Worm (Caenorhabditis elegans): ENCODE measurements around the gene C25F9.16.
A peak's percentile ranks its signal among the peaks of the same experiment; 100 is the strongest.

C25F9.16 gene

ce11 chrV:19428936-19429335 lies 5.3 kb upstream of the C25F9.16 start:
- TF ChIP-seq nfya-1 (tag; optimal IDR thresholded peaks at IDR 0.05; ENCODE audit: insufficient read depth) (no peak), ceh-82 (tag; optimal IDR thresholded peaks at IDR 0.05) (no peak), nhr-25 (tag; optimal IDR thresholded peaks at IDR 0.05) (peak; percentile 32), elt-1 (tag; optimal IDR thresholded peaks at IDR 0.05) (peak; percentile 95), nhr-76 (tag; optimal IDR thresholded peaks at IDR 0.05) (no peak), fos-1 (tag; optimal IDR thresholded peaks at IDR 0.05) (no peak), egl-27 (tag; optimal IDR thresholded peaks at IDR 0.05) (no peak)

- no peak for TF ChIP-seq nfya-1 (tag; optimal IDR thresholded peaks at IDR 0.05; ENCODE audit: insufficient read depth)
- TF ChIP-seq elt-3 (tag; optimal IDR thresholded peaks at IDR 0.05): no peak
- peak; percentile 99 for TF ChIP-seq elt-1 (tag; optimal IDR thresholded peaks at IDR 0.05)
- no peak for TF ChIP-seq daf-12 (tag; optimal IDR thresholded peaks at IDR 0.05)
- TF ChIP-seq ztf-11 (tag; optimal IDR thresholded peaks at IDR 0.05): no peak
- no peak for TF ChIP-seq eor-1 (tag; optimal IDR thresholded peaks at IDR 0.05)
- peak; percentile 21 for TF ChIP-seq nhr-43 (tag; optimal IDR thresholded peaks at IDR 0.05; ENCODE audit: poor library complexity, severe bottlenecking)
- TF ChIP-seq ceh-28 (tag; optimal IDR thresholded peaks at IDR 0.05): no peak
- TF ChIP-seq nhr-25 (tag; optimal IDR thresholded peaks at IDR 0.05): peak; percentile 53
- no peak for TF ChIP-seq mml-1 (tag; optimal IDR thresholded peaks at IDR 0.05)
- TF ChIP-seq nhr-23 (tag; optimal IDR thresholded peaks at IDR 0.05): peak; percentile 28
- TF ChIP-seq nhr-77 (tag; optimal IDR thresholded peaks at IDR 0.05): no peak
- no peak for TF ChIP-seq nhr-11 (tag; optimal IDR thresholded peaks at IDR 0.05)
- no peak for TF ChIP-seq hmg-11 (tag; optimal IDR thresholded peaks at IDR 0.05)
- TF ChIP-seq aly-2 (tag; optimal IDR thresholded peaks at IDR 0.05): no peak
These were observed 4.6 kb upstream of the C25F9.16 start for ce11 chrV:19429605-19430004.

ce11 chrV:19430351-19430913 lies 3.8 kb upstream of the C25F9.16 start:
- TF ChIP-seq elt-1 (tag; optimal IDR thresholded peaks at IDR 0.05) (no peak), fos-1 (tag; optimal IDR thresholded peaks at IDR 0.05) (no peak), nhr-23 (tag; optimal IDR thresholded peaks at IDR 0.05) (no peak), ceh-9 (tag; optimal IDR thresholded peaks at IDR 0.05) (no peak), pqm-1 (tag; optimal IDR thresholded peaks at IDR 0.05) (no peak)

- TF ChIP-seq ceh-9 (tag; optimal IDR thresholded peaks at IDR 0.05) (no peak), sea-2 (GFP tag; optimal IDR thresholded peaks at IDR 0.05) (no peak), mdl-1 (tag; optimal IDR thresholded peaks at IDR 0.05) (no peak), fos-1 (tag; optimal IDR thresholded peaks at IDR 0.05) (no peak), lsy-12 (tag; optimal IDR thresholded peaks at IDR 0.05) (no peak), hmg-11 (tag; optimal IDR thresholded peaks at IDR 0.05) (no peak), nhr-76 (tag; optimal IDR thresholded peaks at IDR 0.05) (no peak), zag-1 (tag; optimal IDR thresholded peaks at IDR 0.05) (no peak), pha-4 (tag; optimal IDR thresholded peaks at IDR 0.05) (no peak), egl-27 (tag; optimal IDR thresholded peaks at IDR 0.05) (no peak), ceh-82 (tag; optimal IDR thresholded peaks at IDR 0.05) (no peak), unc-62 (GFP tag; optimal IDR thresholded peaks at IDR 0.05) (no peak), nhr-11 (tag; optimal IDR thresholded peaks at IDR 0.05) (no peak), R02D3.7 (tag; optimal IDR thresholded peaks at IDR 0.05) (no peak), ZK546.5 (tag; optimal IDR thresholded peaks at IDR 0.05) (no peak), lin-39 (tag; optimal IDR thresholded peaks at IDR 0.05) (no peak), nhr-12 (tag; optimal IDR thresholded peaks at IDR 0.05) (no peak), nhr-23 (tag; optimal IDR thresholded peaks at IDR 0.05) (no peak), lin-15B (tag; optimal IDR thresholded peaks at IDR 0.05) (no peak), ztf-4 (tag; optimal IDR thresholded peaks at IDR 0.05) (no peak)
These were observed 3.2 kb upstream of the C25F9.16 start, which contains the start of gene srw-85 for ce11 chrV:19431036-19431435. Gene srw-85, minus strand, starts transcription at chrV:19431136.

- TF ChIP-seq ZK546.5 (tag; optimal IDR thresholded peaks at IDR 0.05) (no peak), elt-2 (tag; optimal IDR thresholded peaks at IDR 0.05) (peak; percentile 40)
These were observed 2.2 kb upstream of the C25F9.16 start for ce11 chrV:19432030-19432429.

Data from whole organism, L3 larva.